Fruit fly (Drosophila melanogaster) whole organism, embryonic: ENCODE data around the gene Teh2.

Source experiments
- ATbp ChIP-seq: fragments of 200-800 bp; sonication (Bioruptor generic); optimal IDR thresholded peaks from 2 replicates; lab custom pipeline; 2017; ENCODE audit warnings: missing biosample characterization, mild to moderate bottlenecking, missing genetic modification characterization, missing genetic modification reagents
- Ada2b ChIP-seq: fragments of 200-800 bp; sonication (Bioruptor generic); IDR thresholded peaks from 2 replicates; pipeline ENCODE4 v1.3.6; 2022; ENCODE audit warnings: missing biosample characterization, missing genetic modification characterization
- Asciz ChIP-seq: fragments of 200-800 bp; sonication (Bioruptor generic); optimal IDR thresholded peaks from 2 replicates; lab custom pipeline; 2017; ENCODE audit warnings: missing biosample characterization, mild to moderate bottlenecking, missing genetic modification characterization, missing genetic modification reagents
- Awh ChIP-seq: fragments of 200-800 bp; sonication (Bioruptor generic); IDR thresholded peaks from 2 replicates; pipeline ENCODE4, ENCODE4 v1.3.6; 2022; ENCODE audit warnings: missing biosample characterization, missing genetic modification characterization
- Bgb ChIP-seq: fragments of 200-800 bp; sonication (Bioruptor generic); IDR thresholded peaks from 2 replicates; pipeline ENCODE4 v1.3.6; 2022; ENCODE audit warnings: missing biosample characterization, missing genetic modification characterization; ENCODE audit not compliant: partially characterized antibody
- BtbVII ChIP-seq: fragments of 200-800 bp; sonication (Bioruptor generic); optimal IDR thresholded peaks from 3 replicates; lab custom pipeline; 2017; ENCODE audit warnings: missing biosample characterization, mild to moderate bottlenecking, missing genetic modification characterization
- CG10267 ChIP-seq: fragments of 200-800 bp; sonication (Bioruptor generic); optimal IDR thresholded peaks from 2 replicates; lab custom pipeline; 2018; ENCODE audit warnings: missing biosample characterization, mild to moderate bottlenecking, missing genetic modification characterization, moderate library complexity
- CG10543 ChIP-seq: fragments of 200-800 bp; sonication (Bioruptor generic); optimal IDR thresholded peaks from 3 replicates; lab custom pipeline; 2017; ENCODE audit warnings: missing biosample characterization, mild to moderate bottlenecking, missing genetic modification characterization, moderate library complexity
- CG10979 ChIP-seq: fragments of 200-800 bp; sonication (Bioruptor generic); optimal IDR thresholded peaks from 2 replicates; lab custom pipeline; 2018; ENCODE audit warnings: missing biosample characterization, mild to moderate bottlenecking, missing genetic modification characterization, moderate library complexity
- CG12769 ChIP-seq: fragments of 200-800 bp; sonication (Bioruptor generic); optimal IDR thresholded peaks from 2 replicates; lab custom pipeline; 2019; ENCODE audit warnings: missing biosample characterization, mild to moderate bottlenecking, missing genetic modification characterization, moderate library complexity
- CG16813 ChIP-seq: fragments of 200-800 bp; sonication (Bioruptor generic); IDR thresholded peaks from 3 replicates; pipeline ENCODE4 v1.3.6; 2022; ENCODE audit warnings: missing biosample characterization, missing genetic modification characterization; ENCODE audit not compliant: partially characterized antibody
- CG17186 ChIP-seq: fragments of 200-800 bp; sonication (Bioruptor generic); optimal IDR thresholded peaks from 3 replicates; lab custom pipeline; 2017; ENCODE audit warnings: missing biosample characterization, missing genetic modification reagents, missing genetic modification characterization
- CG18619 ChIP-seq: fragments of 200-800 bp; sonication (Bioruptor generic); optimal IDR thresholded peaks from 3 replicates; lab custom pipeline; 2017; ENCODE audit warnings: missing biosample characterization, mild to moderate bottlenecking, missing genetic modification characterization
- CG33557 ChIP-seq: fragments of 200-800 bp; sonication (Bioruptor generic); optimal IDR thresholded peaks from 2 replicates; lab custom pipeline; 2019; ENCODE audit warnings: missing biosample characterization, mild to moderate bottlenecking, missing genetic modification characterization, moderate library complexity
- CG34224 ChIP-seq: fragments of 200-800 bp; sonication (Bioruptor generic); IDR thresholded peaks from 3 replicates; pipeline ENCODE4 v1.3.6; 2022; ENCODE audit warnings: missing biosample characterization, missing genetic modification characterization; ENCODE audit not compliant: partially characterized antibody
- CG3726 ChIP-seq: fragments of 200-800 bp; sonication (Bioruptor generic); IDR thresholded peaks from 3 replicates; pipeline ENCODE4, ENCODE4 v1.3.6; 2022; ENCODE audit warnings: missing biosample characterization, missing genetic modification characterization
- CG43689 ChIP-seq: fragments of 200-800 bp; sonication (Bioruptor generic); IDR thresholded peaks from 2 replicates; pipeline ENCODE4 v1.3.6; 2022; ENCODE audit warnings: missing biosample characterization, missing genetic modification characterization
- CG4707 ChIP-seq: fragments of 200-800 bp; sonication (Bioruptor generic); optimal IDR thresholded peaks from 2 replicates; lab custom pipeline; 2018; ENCODE audit warnings: missing biosample characterization, mild to moderate bottlenecking, missing genetic modification characterization, moderate library complexity
- CG8944 ChIP-seq: fragments of 200-800 bp; sonication (Bioruptor generic); optimal IDR thresholded peaks from 3 replicates; lab custom pipeline; 2016; ENCODE audit warnings: missing biosample characterization, missing genetic modification characterization
- Camta ChIP-seq: fragments of 200-800 bp; sonication (Bioruptor generic); optimal IDR thresholded peaks from 2 replicates; lab custom pipeline; 2016; ENCODE audit warnings: missing biosample characterization, missing genetic modification characterization
- Chrac-16 ChIP-seq: fragments of 200-800 bp; sonication (Bioruptor generic); optimal IDR thresholded peaks from 3 replicates; lab custom pipeline; 2016; ENCODE audit warnings: missing biosample characterization, missing genetic modification characterization
- D19B ChIP-seq: fragments of 200-800 bp; sonication (Bioruptor generic); optimal IDR thresholded peaks from 2 replicates; lab custom pipeline; 2017; ENCODE audit warnings: missing biosample characterization, mild to moderate bottlenecking, missing genetic modification characterization
- Dek ChIP-seq: fragments of 200-800 bp; sonication (Bioruptor generic); optimal IDR thresholded peaks from 3 replicates; lab custom pipeline; 2019; ENCODE audit warnings: missing biosample characterization, mild to moderate bottlenecking, missing genetic modification characterization, moderate library complexity
- Dfd ChIP-seq, 2 experiments: fragments of >200 bp; optimal IDR thresholded peaks; 2 replicates each; lab custom pipeline; 2017; ENCODE audit warnings: missing biosample characterization in 2 of 2, missing genetic modification characterization in 2 of 2
- Doc3 ChIP-seq: fragments of 200-800 bp; sonication (Bioruptor generic); IDR thresholded peaks from 3 replicates; pipeline ENCODE4 v1.3.6; 2022; ENCODE audit warnings: missing biosample characterization, missing genetic modification characterization; ENCODE audit not compliant: partially characterized antibody
- E2f1 ChIP-seq: fragments of 200-800 bp; sonication (Bioruptor generic); IDR thresholded peaks from 2 replicates; pipeline ENCODE4 v1.3.6; 2022; ENCODE audit warnings: missing biosample characterization, missing genetic modification characterization
- E2f2 ChIP-seq: fragments of 200-800 bp; sonication (Bioruptor generic); IDR thresholded peaks from 2 replicates; pipeline ENCODE4 v1.3.6; 2022; ENCODE audit warnings: missing biosample characterization, missing genetic modification characterization
- Ets65A ChIP-seq: fragments of 200-800 bp; sonication (Bioruptor generic); peaks from one replicate; lab custom pipeline; 2016; ENCODE audit warnings: missing biosample characterization, missing genetic modification characterization
- Sry-β ChIP-seq: fragments of 200-800 bp; sonication (Bioruptor generic); optimal IDR thresholded peaks from 2 replicates; lab custom pipeline; 2018; ENCODE audit warnings: missing biosample characterization, mild to moderate bottlenecking, missing genetic modification characterization, moderate library complexity
- Ssrp ChIP-seq: fragments of 200-800 bp; sonication (Bioruptor generic); optimal IDR thresholded peaks from 2 replicates; lab custom pipeline; 2018; ENCODE audit warnings: missing biosample characterization, mild to moderate bottlenecking, missing genetic modification characterization, moderate library complexity
- cas ChIP-seq: fragments of 200-800 bp; sonication (Bioruptor generic); IDR thresholded peaks from 2 replicates; pipeline ENCODE4 v1.3.6; 2022; ENCODE audit warnings: missing biosample characterization, missing genetic modification characterization
- caup ChIP-seq: fragments of 200-800 bp; sonication (Bioruptor generic); optimal IDR thresholded peaks from 3 replicates; lab custom pipeline; 2017; ENCODE audit warnings: missing biosample characterization, mild to moderate bottlenecking, missing genetic modification characterization, moderate library complexity; ENCODE audit not compliant: severe bottlenecking
- cg ChIP-seq: fragments of 200-800 bp; sonication (Bioruptor generic); optimal IDR thresholded peaks from 3 replicates; lab custom pipeline; 2019; ENCODE audit warnings: missing biosample characterization, mild to moderate bottlenecking, missing genetic modification characterization, moderate library complexity
- crc ChIP-seq: fragments of 200-800 bp; sonication (Bioruptor generic); optimal IDR thresholded peaks from 2 replicates; lab custom pipeline; 2016; ENCODE audit warnings: missing biosample characterization, missing genetic modification characterization
- disco-r ChIP-seq: fragments of 200-800 bp; sonication (Bioruptor generic); optimal IDR thresholded peaks from 2 replicates; lab custom pipeline; 2016; ENCODE audit warnings: missing biosample characterization, missing genetic modification characterization
- ewg ChIP-seq: fragments of 200-800 bp; sonication (Bioruptor generic); optimal IDR thresholded peaks from 3 replicates; lab custom pipeline; 2017; ENCODE audit warnings: mild to moderate bottlenecking, missing biosample characterization, missing genetic modification reagents, missing genetic modification characterization
- gsb-n ChIP-seq: fragments of 200-800 bp; sonication (Bioruptor generic); optimal IDR thresholded peaks from 3 replicates; lab custom pipeline; 2018; ENCODE audit warnings: missing biosample characterization, mild to moderate bottlenecking, missing genetic modification characterization
- h ChIP-seq: fragments of >200 bp; optimal IDR thresholded peaks from 2 replicates; lab custom pipeline; 2017
- knrl ChIP-seq: fragments of 200-800 bp; sonication (Bioruptor generic); IDR thresholded peaks from 3 replicates; pipeline ENCODE4 v1.3.6; 2022; ENCODE audit warnings: missing biosample characterization, missing genetic modification characterization; ENCODE audit not compliant: partially characterized antibody
- nom ChIP-seq: fragments of 200-800 bp; sonication (Bioruptor generic); optimal IDR thresholded peaks from 2 replicates; lab custom pipeline; 2017; ENCODE audit warnings: missing biosample characterization, missing genetic modification characterization, mild to moderate bottlenecking, moderate library complexity, missing genetic modification reagents
- pita ChIP-seq: fragments of 200-800 bp; sonication (Bioruptor generic); optimal IDR thresholded peaks from 2 replicates; lab custom pipeline; 2017; ENCODE audit warnings: missing biosample characterization, mild to moderate bottlenecking, missing genetic modification characterization
- pzg ChIP-seq: fragments of 200-800 bp; sonication (Bioruptor generic); optimal IDR thresholded peaks from 3 replicates; lab custom pipeline; 2018; ENCODE audit warnings: missing biosample characterization, mild to moderate bottlenecking, missing genetic modification characterization, moderate library complexity
- ro ChIP-seq: fragments of 200-800 bp; sonication (Bioruptor generic); IDR thresholded peaks from 2 replicates; pipeline ENCODE4 v1.3.6; 2022; ENCODE audit warnings: missing biosample characterization, missing genetic modification characterization
- sens ChIP-seq: fragments of 200-800 bp; sonication (Bioruptor generic); peaks from one replicate; lab custom pipeline; 2016; ENCODE audit warnings: missing biosample characterization, missing genetic modification characterization
- shn ChIP-seq: fragments of 200-800 bp; sonication (Bioruptor generic); optimal IDR thresholded peaks from 3 replicates; lab custom pipeline; 2016; ENCODE audit warnings: missing biosample characterization, missing genetic modification characterization
- sqz ChIP-seq: fragments of 200-800 bp; sonication (Bioruptor generic); optimal IDR thresholded peaks from 3 replicates; lab custom pipeline; 2018; ENCODE audit warnings: missing biosample characterization, mild to moderate bottlenecking, missing genetic modification characterization
- tup ChIP-seq: fragments of 200-800 bp; sonication (Bioruptor generic); optimal IDR thresholded peaks from 2 replicates; lab custom pipeline; 2016; ENCODE audit warnings: missing biosample characterization, mild to moderate bottlenecking, missing genetic modification characterization, moderate library complexity
- zen2 ChIP-seq: fragments of 200-800 bp; sonication (Bioruptor generic); IDR thresholded peaks from 3 replicates; pipeline ENCODE4 v1.3.6; 2022; ENCODE audit warnings: missing biosample characterization, missing genetic modification characterization; ENCODE audit not compliant: partially characterized antibody
- zfh2 ChIP-seq: fragments of 200-800 bp; sonication (Bioruptor generic); optimal IDR thresholded peaks from 2 replicates; lab custom pipeline; 2016; ENCODE audit warnings: missing biosample characterization, missing genetic modification characterization

Gene Teh2

DNA sequence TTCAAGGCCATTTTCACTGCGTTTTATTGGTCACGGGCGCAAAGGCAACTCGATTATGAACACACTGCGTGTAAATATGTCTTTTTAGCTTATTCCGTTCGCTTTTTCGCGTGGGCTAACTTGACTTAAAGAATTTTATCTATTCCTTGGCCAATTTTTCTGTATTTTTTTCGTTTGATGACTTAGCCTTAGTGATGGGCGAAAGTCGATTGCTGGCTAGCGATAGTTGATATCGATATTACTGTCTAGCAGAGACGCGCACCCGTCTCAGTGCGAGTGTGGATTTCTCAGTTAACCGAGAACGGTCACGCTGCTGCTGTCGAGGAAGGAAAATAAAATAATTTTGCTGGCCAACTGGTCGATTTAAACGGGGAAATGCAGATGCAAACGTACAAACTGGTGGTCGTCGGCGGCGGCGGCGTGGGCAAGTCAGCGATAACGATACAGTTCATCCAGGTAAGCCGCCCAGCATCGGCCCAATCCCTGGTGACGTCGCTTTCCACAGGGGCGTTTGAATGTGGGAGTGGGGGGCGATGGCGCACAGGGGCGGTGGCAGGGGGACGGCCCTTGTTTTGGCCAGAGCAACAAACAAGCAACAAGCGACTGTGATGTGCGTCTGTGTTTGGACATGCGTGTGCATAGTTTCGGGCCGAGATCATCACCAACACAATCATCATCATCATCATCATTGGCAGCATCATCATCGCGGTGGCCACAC is 48.9 kb downstream of the Teh2 start, which contains the start of the genes Rop and Ras64B (continued):
- TF ChIP-seq CG10543 (peak; percentile 63), ro (GFP tag; lab: Robert Waterston, UW) (no peak), zfh2 (peak; percentile 1), CG43689 (no peak), nom (GFP tag; lab: Kevin White, UChicago) (no peak), Camta (GFP tag; lab: Kevin White, UChicago) (no peak), D19B (GFP tag; lab: Kevin White, UChicago) (no peak), sqz (GFP tag; lab: Kevin White, UChicago) (peak; percentile 94), Dfd (GFP tag; optimal IDR thresholded peaks at IDR 0.05; lab: Kevin White, UChicago) (no peak), CG8944 (GFP tag; lab: Kevin White, UChicago) (no peak), zen2 (GFP tag; lab: Robert Waterston, UW) (no peak; the same call in 1 of the 3 replicates), pzg (GFP tag; lab: Kevin White, UChicago) (peak; percentile 99), CG34224 (GFP tag; lab: Robert Waterston, UW) (peak; percentile 86), tup (GFP tag; lab: Kevin White, UChicago) (no peak), CG10979 (tag; lab: Kevin White, UChicago) (no peak), Dek (tag; lab: Kevin White, UChicago) (peak; percentile 43), CG12769 (no peak), Doc3 (GFP tag; lab: Robert Waterston, UW) (peak; percentile 28; the same call in 2 of the 3 replicates), caup (peak; percentile 40), Sry-β (GFP tag; lab: Kevin White, UChicago) (no peak), Ada2b (GFP tag; lab: Robert Waterston, UW) (no peak), Bgb (GFP tag; lab: Robert Waterston, UW) (peak; percentile 89), pita (peak; percentile 71), knrl (GFP tag; lab: Robert Waterston, UW) (peak; percentile 82), cas (GFP tag; lab: Robert Waterston, UW) (no peak), E2f2 (GFP tag; lab: Robert Waterston, UW) (peak; percentile 58), CG4707 (GFP tag; lab: Kevin White, UChicago) (no peak), crc (GFP tag; lab: Kevin White, UChicago) (no peak), disco-r (GFP tag; lab: Kevin White, UChicago) (no peak), CG16813 (GFP tag; lab: Robert Waterston, UW) (peak; percentile 86), E2f1 (GFP tag; lab: Robert Waterston, UW) (no peak), CG3726 (GFP tag; lab: Robert Waterston, UW) (no peak), gsb-n (tag; lab: Kevin White, UChicago) (peak; percentile 43), CG17186 (GFP tag; lab: Kevin White, UChicago) (peak; percentile 83), ewg (GFP tag; lab: Kevin White, UChicago) (peak; percentile 5), CG10267 (peak; percentile 67), CG33557 (GFP tag; lab: Kevin White, UChicago) (peak; percentile 9), BtbVII (no peak), ATbp (GFP tag; lab: Kevin White, UChicago) (no peak), sens (GFP tag; lab: Kevin White, UChicago) (peak; percentile 90), shn (GFP tag; lab: Kevin White, UChicago) (peak; percentile 4), cg (peak; percentile 35), Ets65A (GFP tag; lab: Kevin White, UChicago) (peak; percentile 89), CG18619 (no peak), Chrac-16 (GFP tag; lab: Kevin White, UChicago) (no peak), Ssrp (tag; lab: Kevin White, UChicago) (no peak), Asciz (GFP tag; lab: Kevin White, UChicago) (no peak), Awh (GFP tag; lab: Robert Waterston, UW) (no peak), h (no peak)
